Fruit fly (Drosophila melanogaster) whole organism, prepupa: Measurements from ENCODE around the gene CG42729.

Experiments used
- Blimp-1 ChIP-seq: fragments of 200-800 bp; sonication (Bioruptor generic); optimal IDR thresholded peaks from 3 replicates; lab custom pipeline; 2017; ENCODE audit warnings: missing biosample characterization, missing genetic modification characterization, mild to moderate bottlenecking, moderate library complexity, missing genetic modification reagents
- CG10631 ChIP-seq: fragments of 200-800 bp; sonication (Bioruptor generic); optimal IDR thresholded peaks from 2 replicates; lab custom pipeline; 2016; ENCODE audit warnings: missing biosample characterization, missing genetic modification characterization
- CG10669 ChIP-seq: fragments of 200-800 bp; sonication (Bioruptor generic); optimal IDR thresholded peaks from 3 replicates; lab custom pipeline; 2018; ENCODE audit warnings: missing biosample characterization, mild to moderate bottlenecking, missing genetic modification characterization, moderate library complexity
- CG11294 ChIP-seq: fragments of 200-800 bp; sonication (Bioruptor generic); IDR thresholded peaks from 2 replicates; pipeline ENCODE4 v1.3.6; 2022; ENCODE audit warnings: missing biosample characterization, missing genetic modification characterization
- CG15336 ChIP-seq: fragments of 200-800 bp; sonication (Bioruptor generic); IDR thresholded peaks from 2 replicates; pipeline ENCODE4 v1.3.6; 2022; ENCODE audit warnings: missing biosample characterization, missing genetic modification characterization
- CG1621 ChIP-seq: fragments of 200-800 bp; sonication (Bioruptor generic); optimal IDR thresholded peaks from 3 replicates; lab custom pipeline; 2018; ENCODE audit warnings: missing biosample characterization, mild to moderate bottlenecking, missing genetic modification characterization
- CG31627 ChIP-seq: fragments of 200-800 bp; sonication (Bioruptor generic); optimal IDR thresholded peaks from 3 replicates; lab custom pipeline; 2016; ENCODE audit warnings: missing biosample characterization, missing genetic modification characterization
- CG32006 ChIP-seq: fragments of 200-800 bp; sonication (Bioruptor generic); optimal IDR thresholded peaks from 3 replicates; lab custom pipeline; 2017; ENCODE audit warnings: missing biosample characterization, mild to moderate bottlenecking, missing genetic modification characterization
- CG34406 ChIP-seq: fragments of 200-800 bp; sonication (Bioruptor generic); optimal IDR thresholded peaks from 3 replicates; lab custom pipeline; 2016; ENCODE audit warnings: missing biosample characterization, missing genetic modification characterization
- CG3919 ChIP-seq: fragments of 200-800 bp; sonication (Bioruptor generic); optimal IDR thresholded peaks from 3 replicates; lab custom pipeline; 2016; ENCODE audit warnings: missing biosample characterization, missing genetic modification characterization
- CG4318 ChIP-seq: fragments of 200-800 bp; sonication (Bioruptor generic); optimal IDR thresholded peaks from 3 replicates; lab custom pipeline; 2017; ENCODE audit warnings: missing biosample characterization, mild to moderate bottlenecking, missing genetic modification characterization
- CG6792 ChIP-seq: fragments of 200-800 bp; sonication (Bioruptor generic); optimal IDR thresholded peaks from 3 replicates; lab custom pipeline; 2016; ENCODE audit warnings: missing biosample characterization, missing genetic modification characterization
- CG6808 ChIP-seq: fragments of 200-800 bp; sonication (Bioruptor generic); optimal IDR thresholded peaks from 3 replicates; lab custom pipeline; 2017; ENCODE audit warnings: missing biosample characterization, missing genetic modification characterization, mild to moderate bottlenecking, moderate library complexity, missing genetic modification reagents
- CG8119 ChIP-seq: fragments of 200-800 bp; sonication (Bioruptor generic); IDR thresholded peaks from 3 replicates; pipeline ENCODE4 v1.3.6; 2022; ENCODE audit warnings: missing biosample characterization, missing genetic modification characterization
- Eip75B ChIP-seq: fragments of 200-800 bp; sonication (Bioruptor generic); optimal IDR thresholded peaks from 3 replicates; lab custom pipeline; 2016; ENCODE audit warnings: missing biosample characterization, missing genetic modification characterization
- Eip78C ChIP-seq: fragments of 200-800 bp; sonication (Bioruptor generic); peaks from one replicate; lab custom pipeline; 2016; ENCODE audit warnings: missing biosample characterization, missing genetic modification characterization
- Eip93F ChIP-seq: fragments of 200-800 bp; sonication (Bioruptor generic); optimal IDR thresholded peaks from 2 replicates; lab custom pipeline; 2016; ENCODE audit warnings: missing biosample characterization, mild to moderate bottlenecking, missing genetic modification characterization
- Ets96B ChIP-seq: fragments of 200-800 bp; optimal IDR thresholded peaks from 2 replicates; lab custom pipeline; 2019; ENCODE audit warnings: missing biosample characterization, mild to moderate bottlenecking, missing genetic modification characterization, moderate library complexity
- Gug ChIP-seq: fragments of 200-800 bp; sonication (Bioruptor generic); IDR thresholded peaks from 2 replicates; pipeline ENCODE4 v1.3.6; 2022; ENCODE audit warnings: missing biosample characterization, missing genetic modification characterization
- Hr39 ChIP-seq: fragments of 200-800 bp; sonication (Bioruptor generic); optimal IDR thresholded peaks from 2 replicates; lab custom pipeline; 2016; ENCODE audit warnings: missing biosample characterization, missing genetic modification characterization
- Lpt ChIP-seq: fragments of 200-800 bp; sonication (Bioruptor generic); optimal IDR thresholded peaks from 3 replicates; lab custom pipeline; 2016; ENCODE audit warnings: missing biosample characterization, missing genetic modification characterization
- Met ChIP-seq: fragments of 200-800 bp; sonication (Bioruptor generic); optimal IDR thresholded peaks from 3 replicates; lab custom pipeline; 2016; ENCODE audit warnings: missing biosample characterization, missing genetic modification characterization
- Smox ChIP-seq: fragments of 200-800 bp; sonication (Bioruptor generic); optimal IDR thresholded peaks from 3 replicates; lab custom pipeline; 2016; ENCODE audit warnings: missing biosample characterization, missing genetic modification characterization
- Sox102F ChIP-seq: fragments of 200-800 bp; sonication (Bioruptor generic); optimal IDR thresholded peaks from 2 replicates; lab custom pipeline; 2016; ENCODE audit warnings: missing biosample characterization, mild to moderate bottlenecking, missing genetic modification characterization
- Sox14 ChIP-seq: fragments of 200-800 bp; sonication (Bioruptor generic); optimal IDR thresholded peaks from 3 replicates; lab custom pipeline; 2016; ENCODE audit warnings: missing biosample characterization, missing genetic modification characterization
- Sox15 ChIP-seq: fragments of 200-800 bp; sonication (Bioruptor generic); optimal IDR thresholded peaks from 3 replicates; lab custom pipeline; 2016; ENCODE audit warnings: missing biosample characterization, missing genetic modification characterization
- achi ChIP-seq: fragments of 200-800 bp; sonication (Bioruptor generic); optimal IDR thresholded peaks from 3 replicates; lab custom pipeline; 2016; ENCODE audit warnings: missing biosample characterization, missing genetic modification characterization
- acj6 ChIP-seq: fragments of 200-800 bp; sonication (Bioruptor generic); optimal IDR thresholded peaks from 3 replicates; lab custom pipeline; 2016; ENCODE audit warnings: missing biosample characterization, missing genetic modification characterization
- dac ChIP-seq: fragments of 200-800 bp; sonication (Bioruptor generic); optimal IDR thresholded peaks from 2 replicates; lab custom pipeline; 2017; ENCODE audit warnings: missing biosample characterization, mild to moderate bottlenecking, missing genetic modification characterization
- eg ChIP-seq: fragments of 200-800 bp; sonication (Bioruptor generic); IDR thresholded peaks from 3 replicates; pipeline ENCODE4 v1.3.6; 2022; ENCODE audit warnings: missing biosample characterization, missing genetic modification characterization
- esn ChIP-seq: fragments of 200-800 bp; sonication (Bioruptor generic); optimal IDR thresholded peaks from 2 replicates; lab custom pipeline; 2016; ENCODE audit warnings: missing biosample characterization, mild to moderate bottlenecking, missing genetic modification characterization, moderate library complexity
- lz ChIP-seq: fragments of 200-800 bp; sonication (Bioruptor generic); optimal IDR thresholded peaks from 3 replicates; lab custom pipeline; 2016; ENCODE audit warnings: missing biosample characterization, missing genetic modification characterization
- net ChIP-seq: fragments of 200-800 bp; sonication (Bioruptor generic); optimal IDR thresholded peaks from 3 replicates; lab custom pipeline; 2016; ENCODE audit warnings: missing biosample characterization, missing genetic modification characterization
- spab ChIP-seq: fragments of 200-800 bp; sonication (Bioruptor generic); optimal IDR thresholded peaks from 2 replicates; lab custom pipeline; 2017; ENCODE audit warnings: missing biosample characterization, mild to moderate bottlenecking, missing genetic modification characterization, missing genetic modification reagents
- svp ChIP-seq: fragments of 200-800 bp; sonication (Bioruptor generic); peaks from one replicate; lab custom pipeline; 2016; ENCODE audit warnings: missing biosample characterization, missing genetic modification characterization
- vri ChIP-seq: fragments of 200-800 bp; sonication (Bioruptor generic); optimal IDR thresholded peaks from 3 replicates; lab custom pipeline; 2016; ENCODE audit warnings: missing biosample characterization, mild to moderate bottlenecking, missing genetic modification characterization

CG42729 gene

dm6 chr3L:15508233-15508632 is 19.1 kb downstream of the CG42729 start, which contains the start of gene CG7841 (continued):
- TF ChIP-seq Eip93F (peak; percentile 99), Smox (peak; percentile 98), Hr39 (peak; percentile 97), vri (GFP tag; lab: Kevin White, UChicago) (peak; percentile 99), dac (GFP tag; lab: Kevin White, UChicago) (peak; percentile 96), CG6792 (peak; percentile 98), CG4318 (GFP tag; lab: Kevin White, UChicago) (peak; percentile 93), CG1621 (tag; lab: Kevin White, UChicago) (peak; percentile 97), esn (GFP tag; lab: Kevin White, UChicago) (peak; percentile 99), CG11294 (GFP tag; lab: Robert Waterston, UW) (peak; percentile 90; the same call in 1 of the 2 replicates), CG8119 (GFP tag; lab: Robert Waterston, UW) (peak; percentile 98), net (GFP tag; lab: Kevin White, UChicago) (peak; percentile 98), CG34406 (GFP tag; lab: Kevin White, UChicago) (peak; percentile 98), acj6 (peak; percentile 98), achi (GFP tag; lab: Kevin White, UChicago) (peak; percentile 97), Sox15 (GFP tag; lab: Kevin White, UChicago) (peak; percentile 92), Gug (peak; percentile 93)

dm6 chr3L:15507148-15507896 is 20.0 kb downstream of the CG42729 start:
- TF ChIP-seq svp (GFP tag; lab: Kevin White, UChicago) (peak; percentile 97), lz (GFP tag; lab: Kevin White, UChicago) (no peak), vri (GFP tag; lab: Kevin White, UChicago) (peak; percentile 80)

dm6 chr3L:15506174-15506926 is 21.0 kb downstream of the CG42729 start:
- TF ChIP-seq esn (GFP tag; lab: Kevin White, UChicago) (peak; percentile 16), Sox102F (GFP tag; lab: Kevin White, UChicago) (peak; percentile 12), CG10669 (GFP tag; lab: Kevin White, UChicago) (peak; percentile 11), Eip78C (GFP tag; lab: Kevin White, UChicago) (peak; percentile 78), net (GFP tag; lab: Kevin White, UChicago) (no peak), CG31627 (GFP tag; lab: Kevin White, UChicago) (peak; percentile 24), CG32006 (GFP tag; lab: Kevin White, UChicago) (peak; percentile 5), Lpt (GFP tag; lab: Kevin White, UChicago) (no peak), CG6808 (GFP tag; lab: Kevin White, UChicago) (peak; percentile 45), CG6792 (no peak), svp (GFP tag; lab: Kevin White, UChicago) (peak; percentile 80)

dm6 chr3L:15504687-15505086 is 22.6 kb downstream of the CG42729 start, which contains the start of gene CG7857:
Gene CG7857, minus strand, starts transcription at chr3L:15504894.
- TF ChIP-seq CG4318 (GFP tag; lab: Kevin White, UChicago) (no peak), Ets96B (no peak), eg (GFP tag; lab: Robert Waterston, UW) (no peak), CG11294 (GFP tag; lab: Robert Waterston, UW) (no peak), Hr39 (no peak), net (GFP tag; lab: Kevin White, UChicago) (no peak), CG3919 (no peak), Smox (no peak), CG8119 (GFP tag; lab: Robert Waterston, UW) (no peak), Lpt (GFP tag; lab: Kevin White, UChicago) (no peak), Sox14 (GFP tag; lab: Kevin White, UChicago) (no peak), lz (GFP tag; lab: Kevin White, UChicago) (no peak), CG10631 (GFP tag; lab: Kevin White, UChicago) (no peak), Blimp-1 (no peak), svp (GFP tag; lab: Kevin White, UChicago) (no peak), Met (GFP tag; lab: Kevin White, UChicago) (no peak), CG31627 (GFP tag; lab: Kevin White, UChicago) (no peak), CG15336 (GFP tag; lab: Robert Waterston, UW) (no peak), Eip75B (GFP tag; lab: Kevin White, UChicago) (no peak), spab (no peak)
